Fruit fly (Drosophila melanogaster) S2 (cell line): ENCODE measurements around the gene CG43841.

Source experiments
- CG8478 ChIP-seq: fragments of >200 bp; optimal IDR thresholded peaks from 2 replicates; lab custom pipeline; 2018
- CTCF ChIP-seq, 2 experiments: fragments of >200 bp; optimal IDR thresholded peaks; 2 replicates each; lab custom pipeline; 2018

CG43841 gene

dm6 chrX:18440481-18440880, 1.0 kb downstream of the CG43841 start, which contains the start of gene CG32548:
TSS of gene CG32548 (minus strand) at chrX:18440581.
- TF ChIP-seq CTCF (optimal IDR thresholded peaks at IDR 0.05; lab: Kevin White, UChicago) (no peak), CG8478 (no peak)

- no peak for TF ChIP-seq CG8478
- TF ChIP-seq CTCF (optimal IDR thresholded peaks at IDR 0.05; lab: Kevin White, UChicago), result no peak
These were observed 13.2 kb downstream of the CG43841 start for dm6 chrX:18452717-18453116.

- TF ChIP-seq CG8478 (no peak), CTCF (optimal IDR thresholded peaks at IDR 0.05; lab: Kevin White, UChicago) (no peak)
These were observed 20.9 kb downstream of the CG43841 start, which contains the start of gene CG43843 for dm6 chrX:18460318-18460717. TSS of gene CG43843 (minus strand) at chrX:18460418.

dm6 chrX:18467881-18468280, 28.4 kb downstream of the CG43841 start:
- no peak for TF ChIP-seq CTCF (optimal IDR thresholded peaks at IDR 0.05; lab: Kevin White, UChicago)
- no peak for TF ChIP-seq CG8478

- TF ChIP-seq CTCF (optimal IDR thresholded peaks at IDR 0.05; lab: Kevin White, UChicago) (no peak), CG8478 (no peak)
These were observed 40.1 kb downstream of the CG43841 start, which contains the start of gene CG32547 for dm6 chrX:18479307-18480134. TSS of gene CG32547 (minus strand) at chrX:18479487.

- no peak for TF ChIP-seq CG8478
- TF ChIP-seq CTCF (optimal IDR thresholded peaks at IDR 0.05; lab: Kevin White, UChicago), result no peak
These were observed 43.1 kb downstream of the CG43841 start for dm6 chrX:18482537-18482936.

dm6 chrX:18483261-18484218, 44.1 kb downstream of the CG43841 start, which contains the start of gene Hayan:
TSS of gene Hayan (minus strand) at chrX:18483772.
- TF ChIP-seq CG8478 (no peak), CTCF (optimal IDR thresholded peaks at IDR 0.05; lab: Kevin White, UChicago) (no peak)

- TF ChIP-seq CTCF (optimal IDR thresholded peaks at IDR 0.05; lab: Kevin White, UChicago) (no peak), CG8478 (no peak)
These were observed 47.0 kb downstream of the CG43841 start, which contains the start of gene psh for dm6 chrX:18486356-18487059. TSS of gene psh (minus strand) at chrX:18486921.

- no peak for TF ChIP-seq CG8478
- TF ChIP-seq CTCF (optimal IDR thresholded peaks at IDR 0.05; lab: Kevin White, UChicago), result no peak
These were observed 50.0 kb downstream of the CG43841 start, which contains the start of gene CG15046 for dm6 chrX:18489509-18489908. TSS of gene CG15046 (minus strand) at chrX:18489620.
